Worm (Caenorhabditis elegans): ENCODE measurements around the gene clec-262.

clec-262 gene

ce11 chrV:20317442-20317841, 5.8 kb downstream of the clec-262 start, which contains the start of gene Y113G7C.1:
Gene Y113G7C.1 (plus strand): TSS chrV:20317742.
- no peak for TF ChIP-seq cnd-1 (tag; optimal IDR thresholded peaks at IDR 0.05)
- TF ChIP-seq lin-13 (tag; optimal IDR thresholded peaks at IDR 0.05), result no peak
- no peak for TF ChIP-seq bed-3 (GFP tag; optimal IDR thresholded peaks at IDR 0.05)
- TF ChIP-seq lin-32 (GFP tag; optimal IDR thresholded peaks at IDR 0.05), result no peak
- TF ChIP-seq ceh-43 (GFP tag; optimal IDR thresholded peaks at IDR 0.05), result no peak

- TF ChIP-seq nhr-2 (tag; optimal IDR thresholded peaks at IDR 0.05) (no peak), nhr-76 (tag; optimal IDR thresholded peaks at IDR 0.05) (no peak), snpc-4 (tag; optimal IDR thresholded peaks at IDR 0.05) (no peak), nhr-237 (tag; optimal IDR thresholded peaks at IDR 0.05) (no peak), mep-1 (tag; optimal IDR thresholded peaks at IDR 0.05) (no peak), lin-13 (tag; optimal IDR thresholded peaks at IDR 0.05) (no peak), hlh-1 (tag; optimal IDR thresholded peaks at IDR 0.05) (no peak), M03D4.4 (tag; optimal IDR thresholded peaks at IDR 0.05) (no peak), ceh-39 (tag; optimal IDR thresholded peaks at IDR 0.05) (no peak), ham-2 (GFP tag; optimal IDR thresholded peaks at IDR 0.05) (no peak), ceh-43 (GFP tag; optimal IDR thresholded peaks at IDR 0.05) (no peak), sptf-1 (tag; optimal IDR thresholded peaks at IDR 0.05) (no peak), nhr-12 (tag; optimal IDR thresholded peaks at IDR 0.05) (no peak), ceh-83 (GFP tag; optimal IDR thresholded peaks at IDR 0.05) (no peak), unc-39 (tag; optimal IDR thresholded peaks at IDR 0.05) (no peak), cnd-1 (tag; optimal IDR thresholded peaks at IDR 0.05) (no peak), mls-2 (tag; optimal IDR thresholded peaks at IDR 0.05) (no peak), bed-3 (GFP tag; optimal IDR thresholded peaks at IDR 0.05) (no peak), ztf-11 (tag; optimal IDR thresholded peaks at IDR 0.05) (no peak), zip-8 (tag; optimal IDR thresholded peaks at IDR 0.05) (no peak)
Observed at ce11 chrV:20325417-20325816, 13.8 kb downstream of the clec-262 start, which contains the start of gene Y38H6A.1. Gene Y38H6A.1 (plus strand): TSS chrV:20325717.

ce11 chrV:20335264-20335663, 23.6 kb downstream of the clec-262 start, which contains the start of gene Y38H6A.5:
Gene Y38H6A.5 (minus strand): TSS chrV:20335364.
- TF ChIP-seq unc-120 (tag; optimal IDR thresholded peaks at IDR 0.05; ENCODE audit: poor library complexity, severe bottlenecking) (no peak), elt-3 (tag; optimal IDR thresholded peaks at IDR 0.05) (no peak), ham-2 (GFP tag; optimal IDR thresholded peaks at IDR 0.05) (no peak), flh-1 (GFP tag; optimal IDR thresholded peaks at IDR 0.05) (no peak), drap-1 (GFP tag; optimal IDR thresholded peaks at IDR 0.05) (no peak)

- TF ChIP-seq ces-1 (GFP tag; optimal IDR thresholded peaks at IDR 0.05), result peak; percentile 76
- no peak for TF ChIP-seq snpc-4 (tag; optimal IDR thresholded peaks at IDR 0.05)
Observed at ce11 chrV:20338020-20338419, 26.4 kb downstream of the clec-262 start.

ce11 chrV:20338870-20339269, 27.3 kb downstream of the clec-262 start:
- TF ChIP-seq unc-120 (tag; optimal IDR thresholded peaks at IDR 0.05; ENCODE audit: poor library complexity, severe bottlenecking) (no peak), ces-1 (GFP tag; optimal IDR thresholded peaks at IDR 0.05) (peak; percentile 74)

ce11 chrV:20344889-20345288, 33.3 kb downstream of the clec-262 start, which contains the start of gene Y38H6A.3:
Gene Y38H6A.3 (plus strand): TSS chrV:20345189.
- TF ChIP-seq unc-39 (tag; optimal IDR thresholded peaks at IDR 0.05) (no peak), ceh-39 (tag; optimal IDR thresholded peaks at IDR 0.05) (no peak)

- TF ChIP-seq bed-3 (GFP tag; optimal IDR thresholded peaks at IDR 0.05) (no peak), elt-3 (tag; optimal IDR thresholded peaks at IDR 0.05) (no peak), drap-1 (GFP tag; optimal IDR thresholded peaks at IDR 0.05) (no peak), ceh-83 (GFP tag; optimal IDR thresholded peaks at IDR 0.05) (no peak), ztf-11 (tag; optimal IDR thresholded peaks at IDR 0.05) (no peak), sptf-1 (tag; optimal IDR thresholded peaks at IDR 0.05) (no peak), tbx-8 (GFP tag; optimal IDR thresholded peaks at IDR 0.05) (no peak)
Observed at ce11 chrV:20347625-20348024, 36.0 kb downstream of the clec-262 start.

Data from whole organism, mixed stage, embryonic.